Fruit fly (Drosophila melanogaster) whole organism, wandering third instar larva: ENCODE measurements around the gene GCC185.

Experiments
- Abd-B ChIP-seq: fragments of >200 bp; optimal IDR thresholded peaks from 2 replicates; lab custom pipeline; 2017; ENCODE audit warnings: missing biosample characterization, missing genetic modification characterization
- Hr78 ChIP-seq: fragments of >200 bp; optimal IDR thresholded peaks from 2 replicates; lab custom pipeline; 2017; ENCODE audit warnings: missing biosample characterization, missing genetic modification characterization
- Myc ChIP-seq: fragments of >200 bp; optimal IDR thresholded peaks from 2 replicates; lab custom pipeline; 2017
- foxo ChIP-seq, 2 experiments: fragments of 200-800 bp; sonication (Bioruptor generic); optimal IDR thresholded peaks; 2 replicates in 1 of 2; 3 replicates in 1 of 2; lab custom pipeline; 2016 to 2017; ENCODE audit warnings: missing biosample characterization in 2 of 2, missing genetic modification characterization in 2 of 2
- h ChIP-seq: fragments of 200-800 bp; sonication (Bioruptor generic); optimal IDR thresholded peaks from 3 replicates; lab custom pipeline; 2016; ENCODE audit warnings: missing biosample characterization, mild to moderate bottlenecking, missing genetic modification characterization

DNA sequence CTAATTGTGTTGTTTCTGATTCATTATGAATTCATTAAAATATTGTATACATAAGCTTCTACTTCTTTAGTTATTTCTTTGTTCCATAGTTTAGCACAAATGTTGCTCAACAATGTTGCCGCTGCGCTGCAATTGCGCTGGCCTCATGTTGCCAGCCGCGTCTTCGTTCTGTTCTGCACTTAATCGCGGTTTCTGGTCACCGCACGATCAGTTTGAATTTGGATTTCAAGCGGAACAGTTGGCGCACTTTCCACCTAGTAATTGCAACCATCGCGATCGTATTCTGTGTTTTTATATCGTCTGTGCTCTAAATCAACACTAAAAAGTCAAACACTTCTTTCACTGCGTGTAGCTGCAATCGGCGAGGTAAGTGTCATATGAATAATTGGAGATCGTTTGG lies 11.5 kb upstream of the GCC185 start, which contains the start of gene Ect3:
- TF ChIP-seq Hr78 (GFP tag; lab: Kevin White, UChicago) (no peak), foxo (GFP tag; optimal IDR thresholded peaks at IDR 0.05; lab: Kevin White, UChicago) (no peak), Abd-B (GFP tag; lab: Kevin White, UChicago) (no peak), Myc (no peak), h (GFP tag; lab: Kevin White, UChicago) (no peak)
